Worm (Caenorhabditis elegans) whole organism, midembryonic: ENCODE data around the gene dyf-18.

Experiments used
- T22C8.4 ChIP-seq: fragments of 200-800 bp; sonication (Bioruptor generic); IDR thresholded peaks from 2 replicates; pipeline ENCODE4 v1.3.6; 2022; ENCODE audit warnings: missing genetic modification characterization, missing compliant biosample characterization
- cog-1 ChIP-seq: sonication (generic microtip); optimal IDR thresholded peaks from 2 replicates; lab custom pipeline; 2016; ENCODE audit warnings: missing genetic modification characterization, missing compliant biosample characterization
- flt-1 ChIP-seq: fragments of 200-800 bp; sonication (Bioruptor generic); IDR thresholded peaks from 2 replicates; pipeline ENCODE4 v1.3.6; 2022; ENCODE audit warnings: missing genetic modification characterization, missing compliant biosample characterization
- klf-2 ChIP-seq: fragments of 200-800 bp; sonication (Bioruptor generic); conservative IDR thresholded peaks from 2 replicates; pipeline ENCODE4 v1.3.6; 2022; ENCODE audit warnings: missing genetic modification reagents, missing genetic modification characterization, missing compliant biosample characterization
- med-1 ChIP-seq: sonication (generic microtip); optimal IDR thresholded peaks from 2 replicates; lab custom pipeline; 2017; ENCODE audit warnings: missing genetic modification characterization, mild to moderate bottlenecking, missing compliant biosample characterization, antibody characterized with exemption, missing genetic modification reagents; ENCODE audit not compliant: insufficient read depth
- ref-1 ChIP-seq: fragments of 200-800 bp; sonication (Bioruptor generic); conservative IDR thresholded peaks from 2 replicates; pipeline ENCODE4 v1.3.6; 2022; ENCODE audit warnings: missing genetic modification reagents, missing genetic modification characterization, missing compliant biosample characterization
- tab-1 ChIP-seq: fragments of 200-800 bp; sonication (Bioruptor generic); IDR thresholded peaks from 2 replicates; pipeline ENCODE4 v1.3.6; 2022; ENCODE audit warnings: missing genetic modification characterization, missing compliant biosample characterization
- ztf-23 ChIP-seq: fragments of 200-800 bp; sonication (Bioruptor generic); IDR thresholded peaks from 2 replicates; pipeline ENCODE4 v1.3.6; 2022; ENCODE audit warnings: missing genetic modification reagents, missing genetic modification characterization, missing compliant biosample characterization
- ztf-29 ChIP-seq: fragments of 200-800 bp; sonication (Bioruptor generic); IDR thresholded peaks from 2 replicates; pipeline ENCODE4 v1.3.6; 2022; ENCODE audit warnings: missing genetic modification reagents, missing genetic modification characterization, missing compliant biosample characterization

DNA sequence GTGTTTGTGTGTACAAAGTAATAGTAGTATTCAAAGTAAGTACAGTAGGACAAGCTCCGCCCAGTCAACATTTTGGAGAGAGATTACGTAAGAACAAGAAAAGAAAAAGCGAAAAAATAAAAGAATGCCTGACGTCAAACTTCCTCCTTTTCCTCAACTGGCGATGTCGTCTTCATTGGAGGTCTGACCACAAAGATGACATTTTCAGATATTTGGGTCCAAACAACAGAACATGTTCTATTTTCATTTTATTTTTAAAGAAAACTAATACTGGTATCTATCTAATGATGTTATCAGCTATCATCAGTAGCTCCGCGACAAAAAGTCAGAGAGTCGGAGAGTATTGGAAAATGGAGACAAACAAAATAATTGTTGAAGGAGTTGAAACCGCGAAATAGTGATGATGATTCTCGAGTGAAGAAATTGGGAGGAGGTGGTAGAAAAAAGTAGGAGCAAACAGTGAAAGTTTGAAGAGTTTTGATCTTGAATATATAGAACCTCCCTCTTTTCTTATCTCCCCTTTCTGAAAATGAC is 27.2 kb downstream of the dyf-18 start, which contains the start of gene lips-5:
- no peak for TF ChIP-seq flt-1 (GFP tag; lab: Robert Waterston, UW)
- no peak for TF ChIP-seq ref-1 (GFP tag; lab: Robert Waterston, UW)
- TF ChIP-seq ztf-29: no peak
- TF ChIP-seq cog-1: no peak
- TF ChIP-seq med-1 (GFP tag; lab: Kevin White, UChicago): no peak
- TF ChIP-seq klf-2 (GFP tag; lab: Robert Waterston, UW): no peak
- no peak for TF ChIP-seq T22C8.4 (GFP tag; lab: Robert Waterston, UW)
- no peak for TF ChIP-seq ztf-23
- TF ChIP-seq tab-1 (GFP tag; lab: Robert Waterston, UW): no peak
